Worm (Caenorhabditis elegans) whole organism, early embryonic: Measurements from ENCODE around the gene ctf-4.

ENCODE experiments used
- B0310.2 ChIP-seq: sonication (generic microtip); optimal IDR thresholded peaks from 2 replicates; lab custom pipeline; 2016; ENCODE audit warnings: mild to moderate bottlenecking, missing genetic modification characterization, missing compliant biosample characterization
- F13C5.2 ChIP-seq: sonication (generic microtip); optimal IDR thresholded peaks from 2 replicates; lab custom pipeline; 2017; ENCODE audit warnings: mild to moderate bottlenecking, missing genetic modification characterization, inconsistent platforms, missing compliant biosample characterization
- aly-1 ChIP-seq: sonication (generic microtip); optimal IDR thresholded peaks from 2 replicates; lab custom pipeline; 2016; ENCODE audit warnings: missing genetic modification characterization, missing compliant biosample characterization
- ama-1 ChIP-seq: fragments of 150-350 bp; optimal IDR thresholded peaks from 2 replicates; lab custom pipeline; 2014
- ceh-13 ChIP-seq: fragments of 200-800 bp; sonication (Bioruptor generic); optimal IDR thresholded peaks from 2 replicates; lab custom pipeline; 2018; ENCODE audit warnings: mild to moderate bottlenecking, missing genetic modification characterization, missing compliant biosample characterization
- ceh-36 ChIP-seq: sonication (generic microtip); optimal IDR thresholded peaks from 2 replicates; lab custom pipeline; 2016; ENCODE audit warnings: missing genetic modification characterization, inconsistent platforms, missing compliant biosample characterization
- ets-7 ChIP-seq: sonication (generic microtip); optimal IDR thresholded peaks from 2 replicates; lab custom pipeline; 2016; ENCODE audit warnings: missing genotype, missing genetic modification characterization, missing compliant biosample characterization
- flt-1 ChIP-seq: fragments of 200-800 bp; sonication (Bioruptor generic); IDR thresholded peaks from 2 replicates; pipeline ENCODE4 v1.3.6; 2022; ENCODE audit warnings: missing genetic modification characterization, missing compliant biosample characterization
- hmbx-1 ChIP-seq: sonication (generic microtip); optimal IDR thresholded peaks from 2 replicates; lab custom pipeline; 2016; ENCODE audit warnings: mild to moderate bottlenecking, missing genetic modification characterization, missing compliant biosample characterization
- hmg-4 ChIP-seq: fragments of 200-800 bp; sonication (Bioruptor generic); optimal IDR thresholded peaks from 2 replicates; lab custom pipeline; 2018; ENCODE audit warnings: mild to moderate bottlenecking, missing genetic modification characterization, missing compliant biosample characterization
- hnd-1 ChIP-seq: sonication (generic microtip); optimal IDR thresholded peaks from 2 replicates; lab custom pipeline; 2016; ENCODE audit warnings: missing genetic modification characterization, missing compliant biosample characterization
- pes-1 ChIP-seq: fragments of 200-800 bp; sonication (Bioruptor generic); IDR thresholded peaks from 2 replicates; pipeline ENCODE4 v1.3.6; 2022; ENCODE audit warnings: missing genetic modification reagents, missing genetic modification characterization, missing compliant biosample characterization
- scrt-1 ChIP-seq: fragments of 200-800 bp; sonication (Bioruptor generic); IDR thresholded peaks from 2 replicates; pipeline ENCODE4 v1.3.6; 2022; ENCODE audit warnings: missing genetic modification characterization, missing compliant biosample characterization
- sea-1 ChIP-seq: fragments of 200-800 bp; sonication (Bioruptor generic); conservative IDR thresholded peaks from 2 replicates; pipeline ENCODE4 v1.3.6; 2022; ENCODE audit warnings: missing genetic modification characterization, missing compliant biosample characterization
- tbx-11 ChIP-seq: fragments of 200-800 bp; sonication (Bioruptor generic); IDR thresholded peaks from 2 replicates; pipeline ENCODE4 v1.3.6; 2022; ENCODE audit warnings: missing genetic modification characterization, missing compliant biosample characterization
- tbx-37 ChIP-seq: fragments of 200-800 bp; sonication (Bioruptor generic); conservative IDR thresholded peaks from 2 replicates; pipeline ENCODE4 v1.3.6; 2022; ENCODE audit warnings: missing genetic modification reagents, missing genetic modification characterization, missing compliant biosample characterization
- tra-4 ChIP-seq: sonication (generic microtip); optimal IDR thresholded peaks from 2 replicates; lab custom pipeline; 2017; ENCODE audit warnings: missing genetic modification characterization, missing compliant biosample characterization

Gene ctf-4

DNA sequence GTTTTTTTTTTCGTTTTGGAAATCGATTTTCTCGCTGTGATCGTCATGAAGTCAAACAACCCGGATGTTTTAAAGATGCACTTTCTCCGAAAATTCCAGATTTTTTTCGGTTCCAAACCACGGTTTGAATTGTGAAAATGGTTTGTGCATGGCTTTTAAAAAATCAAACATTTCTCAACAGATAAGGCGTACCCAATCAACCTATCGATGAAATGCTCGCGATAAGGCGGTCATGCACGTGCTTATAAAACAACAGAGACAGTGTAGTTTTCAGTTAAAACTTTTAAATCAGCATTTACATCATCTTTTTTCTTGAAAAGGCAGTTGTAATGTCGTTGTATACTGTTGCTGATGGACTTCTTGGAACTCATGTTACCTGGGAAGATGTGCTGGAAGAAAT, 32.9 kb downstream of the ctf-4 start, which contains the start of gene F58B4.5:
Gene F58B4.5 (plus strand): TSS at position 283 of the 400 bp plus-strand sequence.
- TF ChIP-seq tbx-11 (GFP tag; lab: Robert Waterston, UW): no peak
- TF ChIP-seq hnd-1 (tag; lab: Kevin White, UChicago): no peak
- TF ChIP-seq aly-1 (tag; lab: Kevin White, UChicago): no peak
- no peak for TF ChIP-seq ets-7 (tag; lab: Kevin White, UChicago)
- TF ChIP-seq tbx-37: no peak
- TF ChIP-seq ama-1: no peak
- TF ChIP-seq ceh-13 (GFP tag; lab: Kevin White, UChicago): no peak

DNA sequence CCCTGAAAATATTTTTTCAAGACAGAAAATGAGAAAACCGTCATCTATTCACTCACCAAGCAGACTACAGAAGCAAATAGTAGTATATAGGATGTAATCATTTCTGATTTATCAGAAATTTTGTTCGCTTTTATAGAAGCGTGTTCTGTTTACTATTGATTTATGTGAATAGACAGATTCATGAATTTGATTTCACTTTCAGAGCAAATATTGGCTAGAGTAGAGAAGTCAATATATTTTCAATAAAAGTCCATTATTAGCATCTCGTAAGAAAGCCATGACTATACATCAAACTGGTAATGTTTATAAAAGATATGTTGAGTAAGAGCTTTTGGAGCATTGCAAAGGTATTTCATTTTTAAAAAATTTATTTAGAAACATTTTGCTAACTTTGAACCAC, 34.1 kb downstream of the ctf-4 start, which contains the start of gene scvp-1:
Gene scvp-1 (minus strand): TSS at position 101 of the 400 bp plus-strand sequence.
- TF ChIP-seq flt-1 (GFP tag; lab: Robert Waterston, UW) (no peak), tbx-37 (no peak), tbx-11 (GFP tag; lab: Robert Waterston, UW) (no peak)

DNA sequence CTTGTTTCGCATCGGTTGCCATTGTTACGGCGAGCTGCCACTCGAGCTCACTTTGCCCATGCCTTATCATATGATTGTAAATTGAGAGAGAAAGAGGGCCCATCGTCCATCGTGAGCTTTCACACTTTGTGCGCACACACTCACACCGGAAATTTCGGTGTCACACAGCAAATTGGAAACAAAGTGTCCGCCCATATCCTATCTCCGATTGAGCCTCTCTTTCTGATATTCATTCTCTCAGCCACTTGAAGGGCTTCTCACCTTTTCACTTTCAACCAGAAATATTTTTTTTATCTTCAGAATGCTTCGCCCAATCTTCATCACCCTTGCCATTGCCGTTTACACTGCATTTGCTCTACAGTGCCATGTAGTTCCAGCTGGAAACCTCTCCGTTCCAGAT, 35.8 kb downstream of the ctf-4 start, which contains the start of gene F58B4.3:
Gene F58B4.3 (plus strand): TSS at position 301 of the 400 bp plus-strand sequence.
- TF ChIP-seq B0310.2 (tag; lab: Kevin White, UChicago): no peak
- TF ChIP-seq ceh-13 (GFP tag; lab: Kevin White, UChicago): no peak
- no peak for TF ChIP-seq ets-7 (tag; lab: Kevin White, UChicago)
- TF ChIP-seq tra-4 (tag; lab: Kevin White, UChicago): no peak
- TF ChIP-seq ama-1: no peak
- TF ChIP-seq hnd-1 (tag; lab: Kevin White, UChicago): no peak
- TF ChIP-seq hmbx-1 (tag; lab: Kevin White, UChicago): no peak
- no peak for TF ChIP-seq pes-1 (GFP tag; lab: Robert Waterston, UW)
- no peak for TF ChIP-seq ceh-36 (tag; lab: Kevin White, UChicago)

DNA sequence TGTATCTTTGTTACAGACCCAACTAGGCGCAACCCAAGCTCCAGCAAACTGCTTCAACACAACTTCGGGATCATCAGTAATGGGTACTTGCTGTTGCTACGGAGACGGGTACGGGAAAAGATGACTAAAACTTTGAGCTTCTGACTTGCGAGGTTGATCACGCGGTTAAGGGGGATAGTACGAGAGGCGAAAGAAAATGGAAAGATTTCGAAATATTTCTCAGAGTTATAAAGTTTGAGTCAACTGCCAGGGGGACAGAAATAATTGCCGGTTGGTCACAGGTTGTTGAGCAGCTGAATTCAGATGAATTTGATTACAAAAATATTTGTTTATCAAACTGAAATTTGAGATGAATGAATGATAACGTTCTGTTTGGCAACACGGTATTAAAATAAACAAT, 39.7 kb downstream of the ctf-4 start:
- TF ChIP-seq ceh-36 (tag; lab: Kevin White, UChicago): no peak
- TF ChIP-seq tra-4 (tag; lab: Kevin White, UChicago): no peak
- TF ChIP-seq aly-1 (tag; lab: Kevin White, UChicago): no peak
- no peak for TF ChIP-seq F13C5.2 (tag; lab: Kevin White, UChicago)
- no peak for TF ChIP-seq flt-1 (GFP tag; lab: Robert Waterston, UW)
- TF ChIP-seq ama-1: no peak
- no peak for TF ChIP-seq ceh-13 (GFP tag; lab: Kevin White, UChicago)
- TF ChIP-seq B0310.2 (tag; lab: Kevin White, UChicago): no peak
- no peak for TF ChIP-seq hmbx-1 (tag; lab: Kevin White, UChicago)
- TF ChIP-seq scrt-1 (GFP tag; lab: Robert Waterston, UW): no peak

DNA sequence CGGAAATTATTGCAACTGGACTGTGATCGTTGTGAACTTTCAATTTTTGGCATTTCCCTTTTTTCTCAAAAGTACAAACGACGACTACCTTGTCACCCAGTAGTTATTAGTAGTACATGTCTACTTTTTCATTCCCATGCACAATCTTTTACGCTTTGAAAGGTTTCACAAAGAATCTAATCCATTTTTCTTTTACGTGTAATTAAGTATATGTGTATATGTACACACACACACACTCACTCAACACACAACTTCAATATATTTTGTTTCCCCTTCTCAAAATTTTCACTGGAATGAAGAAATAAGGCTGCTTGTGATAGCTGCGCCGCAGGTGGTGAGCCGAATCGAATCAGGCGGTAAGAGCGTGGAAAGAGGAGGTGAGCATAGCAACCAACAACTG, 40.6 kb downstream of the ctf-4 start, which contains the start of gene F58B4.6:
Gene F58B4.6 (plus strand): TSS at position 301 of the 400 bp plus-strand sequence.
- TF ChIP-seq ceh-36 (tag; lab: Kevin White, UChicago) (no peak), sea-1 (GFP tag; lab: Robert Waterston, UW) (no peak), pes-1 (GFP tag; lab: Robert Waterston, UW) (no peak), aly-1 (tag; lab: Kevin White, UChicago) (no peak), hmbx-1 (tag; lab: Kevin White, UChicago) (no peak), tra-4 (tag; lab: Kevin White, UChicago) (no peak)

DNA sequence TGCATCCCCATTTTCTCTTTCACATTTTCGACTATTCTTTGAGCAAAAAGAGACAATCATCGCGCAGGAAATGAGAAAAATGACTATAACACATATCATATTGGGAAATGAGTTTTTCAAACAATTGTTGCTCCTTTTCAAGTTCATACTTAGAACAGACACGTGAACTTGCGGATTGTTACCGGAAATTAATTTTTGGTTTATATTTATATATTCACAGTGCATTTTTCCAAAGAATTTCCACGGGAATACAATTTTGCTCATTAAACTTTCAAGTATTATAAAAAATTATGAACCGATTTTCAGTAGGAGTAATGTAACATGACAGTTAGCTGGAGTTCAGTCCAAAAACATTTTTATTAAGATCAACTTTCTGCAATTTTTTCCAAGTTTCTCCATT, 42.1 kb downstream of the ctf-4 start, which contains the start of gene F58B4.7:
Gene F58B4.7 (minus strand): TSS at position 101 of the 400 bp plus-strand sequence.
- TF ChIP-seq ets-7 (tag; lab: Kevin White, UChicago) (no peak), tbx-11 (GFP tag; lab: Robert Waterston, UW) (no peak), ceh-36 (tag; lab: Kevin White, UChicago) (no peak), ceh-13 (GFP tag; lab: Kevin White, UChicago) (no peak), hnd-1 (tag; lab: Kevin White, UChicago) (no peak)

DNA sequence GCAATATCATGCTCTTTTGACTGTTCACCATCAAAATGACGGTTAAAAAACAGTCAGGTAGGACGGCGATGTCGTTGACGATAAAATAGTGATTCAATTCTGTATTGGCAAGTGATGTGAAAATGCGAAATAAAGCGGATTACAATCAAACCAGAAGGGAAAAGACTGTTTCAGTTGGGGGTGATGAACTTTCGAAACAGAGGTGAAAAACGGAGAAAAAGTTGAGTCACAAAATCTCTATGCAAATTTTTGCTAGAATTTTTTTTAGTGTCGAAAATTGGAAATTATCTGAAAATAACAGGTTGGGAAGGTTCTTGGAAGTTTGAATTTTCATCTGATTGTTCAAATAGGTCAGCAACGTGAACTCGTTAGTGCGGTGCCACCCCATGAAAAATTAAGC, 43.6 kb downstream of the ctf-4 start, which contains the start of gene nas-31:
Gene nas-31 (minus strand): TSS at position 101 of the 400 bp plus-strand sequence.
- TF ChIP-seq tra-4 (tag; lab: Kevin White, UChicago) (no peak), ceh-13 (GFP tag; lab: Kevin White, UChicago) (no peak), scrt-1 (GFP tag; lab: Robert Waterston, UW) (no peak), ama-1 (no peak), tbx-11 (GFP tag; lab: Robert Waterston, UW) (no peak), B0310.2 (tag; lab: Kevin White, UChicago) (no peak), sea-1 (GFP tag; lab: Robert Waterston, UW) (no peak), hnd-1 (tag; lab: Kevin White, UChicago) (no peak), flt-1 (GFP tag; lab: Robert Waterston, UW) (no peak), tbx-37 (no peak), ets-7 (tag; lab: Kevin White, UChicago) (no peak), hmg-4 (GFP tag; lab: Kevin White, UChicago) (no peak), ceh-36 (tag; lab: Kevin White, UChicago) (no peak), hmbx-1 (tag; lab: Kevin White, UChicago) (no peak), aly-1 (tag; lab: Kevin White, UChicago) (no peak), pes-1 (GFP tag; lab: Robert Waterston, UW) (no peak), F13C5.2 (tag; lab: Kevin White, UChicago) (no peak)

DNA sequence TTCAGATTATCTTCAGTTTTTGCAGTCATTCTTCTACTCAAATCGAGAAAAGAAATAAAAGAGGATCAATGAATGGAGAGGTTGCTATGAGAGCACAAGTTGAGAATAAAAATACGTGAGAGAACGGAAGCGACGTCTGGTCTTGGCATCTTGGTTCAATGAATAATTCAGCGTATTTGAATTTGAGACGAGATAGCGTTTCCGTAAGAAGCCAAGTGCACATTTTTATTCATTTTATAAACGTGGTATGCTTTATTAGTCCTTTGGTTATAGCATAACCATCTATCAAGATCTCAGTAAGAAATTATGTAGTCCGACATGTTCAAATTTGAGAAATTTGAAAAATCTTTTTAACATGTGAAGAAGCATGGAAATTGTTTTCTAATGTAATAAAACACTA, 47.0 kb downstream of the ctf-4 start, which contains the start of gene F58B4.2:
Gene F58B4.2 (minus strand): TSS at position 101 of the 400 bp plus-strand sequence.
- no peak for TF ChIP-seq tra-4 (tag; lab: Kevin White, UChicago)
- TF ChIP-seq ceh-13 (GFP tag; lab: Kevin White, UChicago): no peak
- no peak for TF ChIP-seq hnd-1 (tag; lab: Kevin White, UChicago)
